Worm (Caenorhabditis elegans) whole organism, L2 larva: Measurements from ENCODE around the gene str-236.

ENCODE experiments used
- ceh-16 ChIP-seq: fragments of 150-350 bp; optimal IDR thresholded peaks from 2 replicates; lab custom pipeline; 2014; ENCODE audit warnings: missing biosample characterization, missing genetic modification characterization
- mdl-1 ChIP-seq, 2 experiments: fragments of 150-350 bp in 1 of 2; sonication (generic microtip) in 1 of 2; optimal IDR thresholded peaks; 2 replicates each; lab custom pipeline; 2017; ENCODE audit warnings: missing biosample characterization in 2 of 2, missing genetic modification characterization in 2 of 2
- unc-39 ChIP-seq: fragments of 150-350 bp; optimal IDR thresholded peaks from 2 replicates; lab custom pipeline; 2014; ENCODE audit warnings: missing biosample characterization, missing genetic modification characterization
- ztf-11 ChIP-seq: sonication (generic microtip); optimal IDR thresholded peaks from 2 replicates; lab custom pipeline; 2017; ENCODE audit warnings: missing biosample characterization, missing genetic modification characterization

ce11 chrV:1487262-1487661 lies 40.6 kb downstream of the str-236 start:
- no peak for TF ChIP-seq ceh-16 (tag; lab: Kevin White, UChicago)
- TF ChIP-seq mdl-1 (tag; optimal IDR thresholded peaks at IDR 0.05; lab: Kevin White, UChicago), result no peak
- no peak for TF ChIP-seq ztf-11 (tag; lab: Kevin White, UChicago)
- TF ChIP-seq unc-39 (tag; lab: Kevin White, UChicago), result no peak
